Fruit fly (Drosophila melanogaster) whole organism, embryonic: ENCODE measurements around the gene SMC5.

ENCODE experiments used
- Abd-B ChIP-seq: fragments of 200-800 bp; sonication (Bioruptor generic); optimal IDR thresholded peaks from 2 replicates; lab custom pipeline; 2018; ENCODE audit warnings: missing biosample characterization, mild to moderate bottlenecking, missing genetic modification characterization, moderate library complexity
- Ada2b ChIP-seq: fragments of 200-800 bp; sonication (Bioruptor generic); IDR thresholded peaks from 2 replicates; pipeline ENCODE4 v1.3.6; 2022; ENCODE audit warnings: missing biosample characterization, missing genetic modification characterization
- Awh ChIP-seq: fragments of 200-800 bp; sonication (Bioruptor generic); IDR thresholded peaks from 2 replicates; pipeline ENCODE4, ENCODE4 v1.3.6; 2022; ENCODE audit warnings: missing biosample characterization, missing genetic modification characterization
- Blimp-1 ChIP-seq: fragments of 200-800 bp; sonication (Bioruptor generic); optimal IDR thresholded peaks from 3 replicates; lab custom pipeline; 2018; ENCODE audit warnings: missing biosample characterization, missing genetic modification characterization, mild to moderate bottlenecking, moderate library complexity, missing genetic modification reagents
- CG10959 ChIP-seq: fragments of 200-800 bp; sonication (Bioruptor generic); IDR thresholded peaks from 2 replicates; pipeline ENCODE4 v1.3.6; 2022; ENCODE audit warnings: missing biosample characterization, missing genetic modification characterization
- CG12769 ChIP-seq: fragments of 200-800 bp; sonication (Bioruptor generic); optimal IDR thresholded peaks from 2 replicates; lab custom pipeline; 2019; ENCODE audit warnings: missing biosample characterization, mild to moderate bottlenecking, missing genetic modification characterization, moderate library complexity
- CG14965 ChIP-seq: fragments of 200-800 bp; sonication (Bioruptor generic); optimal IDR thresholded peaks from 2 replicates; lab custom pipeline; 2016; ENCODE audit warnings: missing biosample characterization, missing genetic modification characterization, borderline replicate concordance
- CG16815 ChIP-seq: fragments of 200-800 bp; sonication (Bioruptor generic); optimal IDR thresholded peaks from 3 replicates; lab custom pipeline; 2017; ENCODE audit warnings: missing biosample characterization, mild to moderate bottlenecking, missing genetic modification characterization
- CG17361 ChIP-seq: fragments of 200-800 bp; sonication (Bioruptor generic); IDR thresholded peaks from 3 replicates; pipeline ENCODE4 v1.3.6; 2022; ENCODE audit warnings: missing biosample characterization, missing genetic modification characterization
- CG18599 ChIP-seq: fragments of 200-800 bp; sonication (Bioruptor generic); optimal IDR thresholded peaks from 3 replicates; lab custom pipeline; 2017; ENCODE audit warnings: missing biosample characterization, missing genetic modification characterization, mild to moderate bottlenecking, moderate library complexity, missing genetic modification reagents
- CG18764 ChIP-seq: fragments of 200-800 bp; sonication (Bioruptor generic); optimal IDR thresholded peaks from 3 replicates; lab custom pipeline; 2016; ENCODE audit warnings: missing biosample characterization, missing genetic modification characterization
- CG31365 ChIP-seq: fragments of 200-800 bp; sonication (Bioruptor generic); optimal IDR thresholded peaks from 2 replicates; lab custom pipeline; 2018; ENCODE audit warnings: missing biosample characterization, mild to moderate bottlenecking, missing genetic modification characterization
- CG3838 ChIP-seq: fragments of 200-800 bp; sonication (Bioruptor generic); optimal IDR thresholded peaks from 3 replicates; lab custom pipeline; 2016; ENCODE audit warnings: missing biosample characterization, missing genetic modification characterization
- CG3847 ChIP-seq: fragments of 200-800 bp; sonication (Bioruptor generic); IDR thresholded peaks from 2 replicates; pipeline ENCODE4 v1.3.6; 2022; ENCODE audit warnings: missing biosample characterization, missing genetic modification characterization
- CG6813 ChIP-seq: fragments of 200-800 bp; sonication (Bioruptor generic); optimal IDR thresholded peaks from 2 replicates; lab custom pipeline; 2017; ENCODE audit warnings: missing biosample characterization, missing genetic modification characterization, mild to moderate bottlenecking, moderate library complexity, missing genetic modification reagents
- CG8290 ChIP-seq, 3 experiments: fragments of 200-800 bp; sonication (Bioruptor generic); optimal IDR thresholded peaks; 2 replicates each; lab custom pipeline; 2016 to 2019; ENCODE audit warnings: missing biosample characterization in 3 of 3, missing genetic modification characterization in 3 of 3, mild to moderate bottlenecking in 2 of 3, moderate library complexity in 1 of 3
- CG8359 ChIP-seq: fragments of 200-800 bp; sonication (Bioruptor generic); optimal IDR thresholded peaks from 2 replicates; lab custom pipeline; 2017; ENCODE audit warnings: missing biosample characterization, mild to moderate bottlenecking, missing genetic modification characterization, borderline replicate concordance
- CG8924 ChIP-seq: fragments of 200-800 bp; optimal IDR thresholded peaks from 3 replicates; lab custom pipeline; 2019; ENCODE audit warnings: missing biosample characterization, mild to moderate bottlenecking, missing genetic modification characterization, moderate library complexity
- CG9437 ChIP-seq: fragments of 200-800 bp; sonication (Bioruptor generic); optimal IDR thresholded peaks from 2 replicates; lab custom pipeline; 2018; ENCODE audit warnings: missing biosample characterization, mild to moderate bottlenecking, missing genetic modification characterization
- CG9817 ChIP-seq: fragments of 200-800 bp; sonication (Bioruptor generic); optimal IDR thresholded peaks from 2 replicates; lab custom pipeline; 2018; ENCODE audit warnings: missing biosample characterization, mild to moderate bottlenecking, missing genetic modification characterization, moderate library complexity
- CG9932 ChIP-seq: fragments of 200-800 bp; sonication (Bioruptor generic); IDR thresholded peaks from 2 replicates; pipeline ENCODE4 v1.3.6; 2022; ENCODE audit warnings: missing biosample characterization, missing genetic modification characterization
- Drgx ChIP-seq: fragments of 200-800 bp; sonication (Bioruptor generic); IDR thresholded peaks from 2 replicates; pipeline ENCODE4 v1.3.6; 2022; ENCODE audit warnings: missing biosample characterization, missing genetic modification characterization
- E2f2 ChIP-seq: fragments of 200-800 bp; sonication (Bioruptor generic); IDR thresholded peaks from 2 replicates; pipeline ENCODE4 v1.3.6; 2022; ENCODE audit warnings: missing biosample characterization, missing genetic modification characterization
- HLH54F ChIP-seq: fragments of 200-800 bp; sonication (Bioruptor generic); optimal IDR thresholded peaks from 3 replicates; lab custom pipeline; 2016; ENCODE audit warnings: missing biosample characterization, missing genetic modification characterization
- HLHmδ ChIP-seq: fragments of 200-800 bp; sonication (Bioruptor generic); optimal IDR thresholded peaks from 2 replicates; lab custom pipeline; 2018; ENCODE audit warnings: missing biosample characterization, mild to moderate bottlenecking, missing genetic modification characterization, moderate library complexity
- Hey ChIP-seq: fragments of 200-800 bp; sonication (Bioruptor generic); optimal IDR thresholded peaks from 3 replicates; lab custom pipeline; 2018; ENCODE audit warnings: missing biosample characterization, mild to moderate bottlenecking, missing genetic modification characterization
- Hmr ChIP-seq: fragments of 200-800 bp; sonication (Bioruptor generic); optimal IDR thresholded peaks from 3 replicates; lab custom pipeline; 2017; ENCODE audit warnings: mild to moderate bottlenecking, missing biosample characterization, missing genetic modification reagents, missing genetic modification characterization
- Hmx ChIP-seq: fragments of 200-800 bp; sonication (Bioruptor generic); optimal IDR thresholded peaks from 2 replicates; lab custom pipeline; 2016; ENCODE audit warnings: missing biosample characterization, missing genetic modification characterization
- Hr3 ChIP-seq: fragments of 200-800 bp; sonication (Bioruptor generic); optimal IDR thresholded peaks from 3 replicates; lab custom pipeline; 2016; ENCODE audit warnings: missing biosample characterization, missing genetic modification characterization
- Hsf ChIP-seq: fragments of 200-800 bp; sonication (Bioruptor generic); optimal IDR thresholded peaks from 3 replicates; lab custom pipeline; 2016; ENCODE audit warnings: missing biosample characterization, missing genetic modification characterization
- Lpt ChIP-seq: fragments of >200 bp; optimal IDR thresholded peaks from 2 replicates; lab custom pipeline; 2018; ENCODE audit warnings: missing biosample characterization, missing genetic modification characterization
- MESR4 ChIP-seq: fragments of 200-800 bp; sonication (Bioruptor generic); optimal IDR thresholded peaks from 2 replicates; lab custom pipeline; 2018; ENCODE audit warnings: missing biosample characterization, mild to moderate bottlenecking, missing genetic modification characterization, moderate library complexity
- Max ChIP-seq: fragments of 200-800 bp; sonication (Bioruptor generic); optimal IDR thresholded peaks from 2 replicates; lab custom pipeline; 2016; ENCODE audit warnings: missing biosample characterization, mild to moderate bottlenecking, missing genetic modification characterization
- PHDP ChIP-seq: fragments of 200-800 bp; sonication (Bioruptor generic); optimal IDR thresholded peaks from 3 replicates; lab custom pipeline; 2018; ENCODE audit warnings: missing biosample characterization, mild to moderate bottlenecking, missing genetic modification characterization, moderate library complexity
- Rfx ChIP-seq: fragments of 200-800 bp; sonication (Bioruptor generic); IDR thresholded peaks from 2 replicates; pipeline ENCODE4 v1.3.6; 2022; ENCODE audit warnings: missing biosample characterization, missing genetic modification characterization
- Ssrp ChIP-seq: fragments of 200-800 bp; sonication (Bioruptor generic); optimal IDR thresholded peaks from 2 replicates; lab custom pipeline; 2018; ENCODE audit warnings: missing biosample characterization, mild to moderate bottlenecking, missing genetic modification characterization, moderate library complexity
- ap ChIP-seq: fragments of 200-800 bp; sonication (Bioruptor generic); IDR thresholded peaks from 2 replicates; pipeline ENCODE4 v1.3.6; 2022; ENCODE audit warnings: missing biosample characterization, missing genetic modification characterization
- crol ChIP-seq: fragments of 200-800 bp; sonication (Bioruptor generic); IDR thresholded peaks from 2 replicates; pipeline ENCODE4 v1.3.6; 2022; ENCODE audit warnings: missing biosample characterization, missing genetic modification characterization
- danr ChIP-seq: fragments of 200-800 bp; sonication (Bioruptor generic); IDR thresholded peaks from 2 replicates; pipeline ENCODE4 v1.3.6; 2022; ENCODE audit warnings: missing biosample characterization, missing genetic modification characterization
- en ChIP-seq: fragments of 200-800 bp; sonication (Bioruptor generic); optimal IDR thresholded peaks from 2 replicates; lab custom pipeline; 2016; ENCODE audit warnings: missing biosample characterization, missing genetic modification characterization
- eyg ChIP-seq: fragments of 200-800 bp; sonication (Bioruptor generic); optimal IDR thresholded peaks from 3 replicates; lab custom pipeline; 2016; ENCODE audit warnings: missing biosample characterization, missing genetic modification characterization
- fru ChIP-seq: fragments of >200 bp; optimal IDR thresholded peaks from 2 replicates; lab custom pipeline; 2017
- gro ChIP-seq: fragments of 200-800 bp; sonication (Bioruptor generic); optimal IDR thresholded peaks from 2 replicates; lab custom pipeline; 2016; ENCODE audit warnings: missing biosample characterization, missing genetic modification characterization
- jumu ChIP-seq: fragments of 200-800 bp; sonication (Bioruptor generic); optimal IDR thresholded peaks from 3 replicates; lab custom pipeline; 2016; ENCODE audit warnings: missing biosample characterization, missing genetic modification characterization
- kni ChIP-seq: fragments of 200-800 bp; sonication (Bioruptor generic); optimal IDR thresholded peaks from 3 replicates; lab custom pipeline; 2017; ENCODE audit warnings: mild to moderate bottlenecking, missing biosample characterization, missing genetic modification reagents, missing genetic modification characterization
- lab ChIP-seq: fragments of 200-800 bp; sonication (Bioruptor generic); optimal IDR thresholded peaks from 3 replicates; lab custom pipeline; 2017; ENCODE audit warnings: missing biosample characterization, missing genetic modification characterization, mild to moderate bottlenecking, moderate library complexity, missing genetic modification reagents
- mirr ChIP-seq: fragments of 200-800 bp; sonication (Bioruptor generic); optimal IDR thresholded peaks from 3 replicates; lab custom pipeline; 2018; ENCODE audit warnings: missing biosample characterization, mild to moderate bottlenecking, missing genetic modification characterization
- so ChIP-seq: fragments of 200-800 bp; sonication (Bioruptor generic); IDR thresholded peaks from 3 replicates; pipeline ENCODE4 v1.3.6; 2022; ENCODE audit warnings: missing biosample characterization, missing genetic modification characterization
- sug ChIP-seq: fragments of 200-800 bp; optimal IDR thresholded peaks from 2 replicates; lab custom pipeline; 2019; ENCODE audit warnings: missing biosample characterization, mild to moderate bottlenecking, missing genetic modification characterization, moderate library complexity
- tin ChIP-seq: fragments of 200-800 bp; sonication (Bioruptor generic); optimal IDR thresholded peaks from 3 replicates; lab custom pipeline; 2016; ENCODE audit warnings: missing biosample characterization, missing genetic modification characterization
- vnd ChIP-seq: fragments of 200-800 bp; sonication (Bioruptor generic); IDR thresholded peaks from 3 replicates; pipeline ENCODE4 v1.3.6; 2022; ENCODE audit warnings: missing biosample characterization, missing genetic modification characterization; ENCODE audit not compliant: partially characterized antibody

Gene SMC5

DNA sequence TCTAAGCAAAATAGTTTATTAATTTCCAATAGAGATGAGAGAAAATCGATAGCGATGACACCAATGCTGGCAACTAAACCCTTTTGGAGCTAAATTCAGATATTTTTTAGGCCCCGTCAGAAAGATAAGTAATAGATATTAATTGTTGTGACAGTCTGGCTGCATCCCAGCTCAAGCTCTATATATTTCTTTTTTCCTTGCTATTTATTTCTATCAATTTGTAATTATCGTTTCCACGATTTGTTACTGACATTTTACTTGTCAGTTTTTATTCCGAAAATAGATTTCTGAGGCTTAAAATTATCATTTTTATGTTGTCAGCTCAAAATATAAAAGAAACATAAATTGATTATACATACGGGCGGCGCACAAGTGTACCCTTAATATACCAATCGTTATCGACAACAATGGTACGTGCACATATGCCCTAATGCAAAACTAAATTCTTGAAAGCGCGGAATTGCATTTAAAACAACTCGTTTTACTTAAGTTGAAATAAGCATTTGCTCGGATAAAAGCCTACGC, at the start of gene SMC5, which contains the start of gene CRIF (continued):
- TF ChIP-seq Max (GFP tag; lab: Kevin White, UChicago) (peak; percentile 62), lab (GFP tag; lab: Kevin White, UChicago) (no peak), en (GFP tag; lab: Kevin White, UChicago) (peak; percentile 0), MESR4 (GFP tag; lab: Kevin White, UChicago) (no peak), CG3847 (peak; percentile 63), crol (GFP tag; lab: Robert Waterston, UW) (no peak), CG9817 (tag; lab: Kevin White, UChicago) (peak; percentile 70), CG8924 (no peak), eyg (GFP tag; lab: Kevin White, UChicago) (peak; percentile 24), gro (peak; percentile 56), HLHmδ (GFP tag; lab: Kevin White, UChicago) (no peak), Rfx (GFP tag; lab: Robert Waterston, UW) (peak; percentile 71), CG8290 (GFP tag; optimal IDR thresholded peaks at IDR 0.05; lab: Kevin White, UChicago) (peak; percentile 70), CG8290 (tag; optimal IDR thresholded peaks at IDR 0.05; lab: Kevin White, UChicago) (no peak), danr (GFP tag; lab: Robert Waterston, UW) (no peak), CG12769 (tag; lab: Kevin White, UChicago) (no peak), Lpt (GFP tag; lab: Kevin White, UChicago) (no peak), tin (peak; percentile 56), CG10959 (GFP tag; lab: Robert Waterston, UW) (no peak), so (GFP tag; lab: Robert Waterston, UW) (no peak), Hr3 (GFP tag; lab: Kevin White, UChicago) (peak; percentile 67), CG16815 (GFP tag; lab: Kevin White, UChicago) (peak; percentile 54), fru (lab: Kevin White, UChicago) (no peak), vnd (GFP tag; lab: Robert Waterston, UW) (no peak), Abd-B (GFP tag; lab: Kevin White, UChicago) (peak; percentile 73), ap (GFP tag; lab: Robert Waterston, UW) (no peak; the same call in 1 of the 2 replicates), Hsf (GFP tag; lab: Kevin White, UChicago) (peak; percentile 80), CG8359 (GFP tag; lab: Kevin White, UChicago) (no peak), CG18764 (GFP tag; lab: Kevin White, UChicago) (peak; percentile 99), CG14965 (GFP tag; lab: Kevin White, UChicago) (no peak), mirr (GFP tag; lab: Kevin White, UChicago) (no peak), Hey (tag; lab: Kevin White, UChicago) (no peak), CG17361 (GFP tag; lab: Robert Waterston, UW) (peak; percentile 86), CG9932 (GFP tag; lab: Robert Waterston, UW) (peak; percentile 82), Awh (GFP tag; lab: Robert Waterston, UW) (no peak; the same call in 1 of the 2 replicates), sug (tag; lab: Kevin White, UChicago) (peak; percentile 76), Drgx (no peak), Blimp-1 (GFP tag; lab: Kevin White, UChicago) (no peak), Ada2b (GFP tag; lab: Robert Waterston, UW) (peak; percentile 44), Ssrp (tag; lab: Kevin White, UChicago) (peak; percentile 73), CG9437 (no peak), E2f2 (peak; percentile 61), Hmx (GFP tag; lab: Kevin White, UChicago) (peak; percentile 46), jumu (GFP tag; lab: Kevin White, UChicago) (peak; percentile 50), CG31365 (no peak), CG18599 (GFP tag; lab: Kevin White, UChicago) (no peak), HLH54F (GFP tag; lab: Kevin White, UChicago) (peak; percentile 78), CG6813 (GFP tag; lab: Kevin White, UChicago) (no peak), Hmr (no peak), PHDP (tag; lab: Kevin White, UChicago) (no peak), CG3838 (GFP tag; lab: Kevin White, UChicago) (no peak), kni (no peak)
